Fruit fly (Drosophila melanogaster): ENCODE measurements around the gene Fhos.

The Fhos gene

DNA sequence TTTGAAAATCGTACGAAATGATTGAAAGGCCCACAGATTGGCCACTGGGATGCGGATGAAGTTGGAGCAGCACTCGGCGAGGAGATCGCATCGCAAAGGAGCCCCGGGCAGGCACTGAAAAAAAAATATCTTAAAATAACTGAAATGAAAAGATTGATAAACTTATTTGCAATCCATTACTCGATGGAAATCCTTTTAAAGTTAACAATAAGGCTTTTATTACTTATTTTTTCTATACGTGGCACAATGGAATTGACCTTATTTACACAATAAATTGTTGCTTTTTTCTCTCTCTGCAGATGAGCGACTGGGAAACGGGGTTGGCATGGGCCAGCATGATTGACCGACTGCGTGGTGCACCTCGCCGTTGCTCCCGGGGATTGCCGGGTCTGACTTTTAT lies 2.2 kb upstream of the Fhos start (continued):
- TF ChIP-seq ro (GFP tag; IDR thresholded peaks at IDR 0.05) = no peak
- TF ChIP-seq Bteb2 (GFP tag; optimal IDR thresholded peaks at IDR 0.05) = no peak
- no peak for TF ChIP-seq Side (GFP tag; optimal IDR thresholded peaks at IDR 0.05)
- TF ChIP-seq sd (tag; optimal IDR thresholded peaks at IDR 0.05) = no peak
- TF ChIP-seq Mes4 (GFP tag; optimal IDR thresholded peaks at IDR 0.05) = no peak
- no peak for TF ChIP-seq hb (GFP tag; IDR thresholded peaks at IDR 0.05; ENCODE audit: partially characterized antibody)
- peak; percentile 49; the same call in 1 of the 3 replicates for TF ChIP-seq Mrtf (GFP tag; IDR thresholded peaks at IDR 0.05)
- no peak for TF ChIP-seq NFAT (GFP tag; IDR thresholded peaks at IDR 0.05)
- peak in 1 of 2 experiments; percentile 39 for TF ChIP-seq chif (GFP tag; optimal IDR thresholded peaks at IDR 0.05)
- no peak for TF ChIP-seq Jarid2 (GFP tag; optimal IDR thresholded peaks at IDR 0.05)
- TF ChIP-seq Hsf (GFP tag; optimal IDR thresholded peaks at IDR 0.05) = peak; percentile 32
- no peak for TF ChIP-seq CG2889 (GFP tag; IDR thresholded peaks at IDR 0.05)
- 0 out of 2 replicates have a peak, but pooled peaks have one; percentile 14 for TF ChIP-seq CG14441 (GFP tag; IDR thresholded peaks at IDR 0.05)
- no peak for TF ChIP-seq lbe (GFP tag; optimal IDR thresholded peaks at IDR 0.05)
- TF ChIP-seq pita (GFP tag; optimal IDR thresholded peaks at IDR 0.05) = no peak
- no peak for TF ChIP-seq CG6765 (GFP tag; optimal IDR thresholded peaks at IDR 0.05)
- TF ChIP-seq ara (GFP tag; IDR thresholded peaks at IDR 0.05) = peak; percentile 37; the same call in 1 of the 2 replicates
- TF ChIP-seq stc (GFP tag; IDR thresholded peaks at IDR 0.05) = peak; percentile 59; the same call in 1 of the 2 replicates
- TF ChIP-seq eyg (GFP tag; optimal IDR thresholded peaks at IDR 0.05) = no peak
- TF ChIP-seq hbn (GFP tag; IDR thresholded peaks at IDR 0.05; ENCODE audit: partially characterized antibody) = no peak
- peak; percentile 44 for TF ChIP-seq HHEX (GFP tag; optimal IDR thresholded peaks at IDR 0.05)
- no peak for TF ChIP-seq CG34224 (GFP tag; IDR thresholded peaks at IDR 0.05; ENCODE audit: partially characterized antibody)
- 0 out of 2 replicates have a peak, but pooled peaks have one; percentile 18 for TF ChIP-seq E2f1 (GFP tag; IDR thresholded peaks at IDR 0.05)
- no peak for TF ChIP-seq CG2116 (GFP tag; optimal IDR thresholded peaks at IDR 0.05)
- peak; percentile 6 for TF ChIP-seq Bdp1 (GFP tag; optimal IDR thresholded peaks at IDR 0.05)
- no peak for TF ChIP-seq Deaf1 (tag; optimal IDR thresholded peaks at IDR 0.05)
- peak in 1 of 2 experiments; percentile 33 for TF ChIP-seq Eip74EF (GFP tag; optimal IDR thresholded peaks at IDR 0.05)
- TF ChIP-seq Atf3 (GFP tag; optimal IDR thresholded peaks at IDR 0.05) = peak; percentile 10
- no peak for TF ChIP-seq Nf-YB (GFP tag; optimal IDR thresholded peaks at IDR 0.05)
- no peak for TF ChIP-seq CG3838 (GFP tag; optimal IDR thresholded peaks at IDR 0.05)
- no peak for TF ChIP-seq tna (GFP tag; IDR thresholded peaks at IDR 0.05; ENCODE audit: partially characterized antibody)
- no peak for TF ChIP-seq CG14860 (GFP tag; IDR thresholded peaks at IDR 0.05; ENCODE audit: partially characterized antibody)
- no peak for TF ChIP-seq lola (GFP tag; optimal IDR thresholded peaks at IDR 0.05)
- TF ChIP-seq dati (GFP tag; IDR thresholded peaks at IDR 0.05) = no peak
- peak; percentile 67 for TF ChIP-seq CG10366 (GFP tag; IDR thresholded peaks at IDR 0.05)
- no peak for TF ChIP-seq CG12155 (GFP tag; optimal IDR thresholded peaks at IDR 0.05)
- TF ChIP-seq gro (GFP tag; optimal IDR thresholded peaks at IDR 0.05) = no peak
- no peak for TF ChIP-seq CG15479 (GFP tag; optimal IDR thresholded peaks at IDR 0.05)
- peak; percentile 59 for TF ChIP-seq tgo (GFP tag; IDR thresholded peaks at IDR 0.05)
- peak; percentile 67 for TF ChIP-seq Ptx1 (GFP tag; IDR thresholded peaks at IDR 0.05)
- TF ChIP-seq CG7963 (GFP tag; IDR thresholded peaks at IDR 0.05; ENCODE audit: partially characterized antibody) = no peak
- peak; percentile 5 for TF ChIP-seq CG13775 (GFP tag; optimal IDR thresholded peaks at IDR 0.05)
- no peak; the same call in 1 of the 2 replicates for TF ChIP-seq CG4360 (GFP tag; IDR thresholded peaks at IDR 0.05)
- TF ChIP-seq CG8089 (GFP tag; optimal IDR thresholded peaks at IDR 0.05) = no peak
- no peak for TF ChIP-seq CG30431 (GFP tag; optimal IDR thresholded peaks at IDR 0.05)
- peak; percentile 23 for TF ChIP-seq CG8944 (GFP tag; optimal IDR thresholded peaks at IDR 0.05)
- peak; percentile 40 for TF ChIP-seq tin (GFP tag; optimal IDR thresholded peaks at IDR 0.05)
- TF ChIP-seq CG4404 (GFP tag; IDR thresholded peaks at IDR 0.05) = no peak
- TF ChIP-seq CG3163 (GFP tag; optimal IDR thresholded peaks at IDR 0.05) = no peak
- no peak for TF ChIP-seq rib (GFP tag; IDR thresholded peaks at IDR 0.05)
- peak; percentile 71 for TF ChIP-seq Drgx (GFP tag; IDR thresholded peaks at IDR 0.05)

Measured in whole organism, embryonic.